Worm (Caenorhabditis elegans) whole organism, L2 larva: ENCODE results near the gene M02E1.4.

Experiments
- ZK546.5 ChIP-seq: sonication (generic microtip); optimal IDR thresholded peaks from 2 replicates; lab custom pipeline; 2017; ENCODE audit warnings: missing biosample characterization, missing genetic modification characterization
- aly-2 ChIP-seq: fragments of 150-350 bp; optimal IDR thresholded peaks from 2 replicates; lab custom pipeline; 2014; ENCODE audit warnings: missing biosample characterization, missing genetic modification characterization
- ama-1 ChIP-seq: fragments of 150-350 bp; optimal IDR thresholded peaks from 2 replicates; lab custom pipeline; 2018; ENCODE audit warnings: inconsistent platforms
- ceh-82 ChIP-seq: fragments of 150-350 bp; optimal IDR thresholded peaks from 2 replicates; lab custom pipeline; 2014; ENCODE audit warnings: missing biosample characterization, missing genetic modification characterization
- egl-27 ChIP-seq: sonication (generic microtip); optimal IDR thresholded peaks from 3 replicates; lab custom pipeline; 2017; ENCODE audit warnings: missing biosample characterization, missing genetic modification reagents, missing genetic modification characterization
- elt-3 ChIP-seq: sonication (generic microtip); optimal IDR thresholded peaks from 2 replicates; lab custom pipeline; 2017; ENCODE audit warnings: missing biosample characterization, missing genetic modification characterization
- gmeb-1 ChIP-seq: fragments of 150-350 bp; optimal IDR thresholded peaks from 2 replicates; lab custom pipeline; 2014; ENCODE audit warnings: missing biosample characterization, missing genetic modification characterization
- nhr-77 ChIP-seq: fragments of 150-350 bp; optimal IDR thresholded peaks from 2 replicates; lab custom pipeline; 2014; ENCODE audit warnings: missing biosample characterization, missing genetic modification characterization
- peb-1 ChIP-seq: fragments of 150-350 bp; optimal IDR thresholded peaks from 2 replicates; lab custom pipeline; 2014; ENCODE audit warnings: missing biosample characterization, missing genetic modification characterization
- unc-62 ChIP-seq: fragments of 150-350 bp; optimal IDR thresholded peaks from 2 replicates; lab custom pipeline; 2014; ENCODE audit warnings: missing biosample characterization, missing genetic modification reagents, missing genetic modification characterization
- ztf-11 ChIP-seq: sonication (generic microtip); optimal IDR thresholded peaks from 2 replicates; lab custom pipeline; 2017; ENCODE audit warnings: missing biosample characterization, missing genetic modification characterization

ce11 chrX:328736-329135 lies 15.7 kb downstream of the M02E1.4 start:
- TF ChIP-seq ama-1 (no peak), unc-62 (GFP tag; lab: Kevin White, UChicago) (no peak), ceh-82 (tag; lab: Kevin White, UChicago) (no peak), ztf-11 (tag; lab: Kevin White, UChicago) (no peak), gmeb-1 (tag; lab: Kevin White, UChicago) (no peak), aly-2 (tag; lab: Kevin White, UChicago) (no peak), nhr-77 (no peak), peb-1 (tag; lab: Kevin White, UChicago) (no peak), ZK546.5 (tag; lab: Kevin White, UChicago) (no peak), egl-27 (no peak), elt-3 (no peak)
